Worm (Caenorhabditis elegans) whole organism, late embryonic: Measurements from ENCODE around the gene inx-5.

ENCODE experiments used
- F13H6.1 ChIP-seq: sonication (generic microtip); optimal IDR thresholded peaks from 2 replicates; lab custom pipeline; 2016; ENCODE audit warnings: missing genetic modification characterization, missing compliant biosample characterization
- ceh-34 ChIP-seq: sonication (generic microtip); optimal IDR thresholded peaks from 2 replicates; lab custom pipeline; 2016; ENCODE audit warnings: mild to moderate bottlenecking, missing genetic modification characterization, missing compliant biosample characterization
- ceh-9 ChIP-seq: sonication (generic microtip); optimal IDR thresholded peaks from 2 replicates; lab custom pipeline; 2016; ENCODE audit warnings: mild to moderate bottlenecking, missing genetic modification characterization, inconsistent platforms, missing compliant biosample characterization
- elt-2 ChIP-seq: sonication (generic microtip); optimal IDR thresholded peaks from 2 replicates; lab custom pipeline; 2016; ENCODE audit warnings: missing genetic modification reagents, missing genetic modification characterization, missing compliant biosample characterization
- ets-4 ChIP-seq: sonication (generic microtip); optimal IDR thresholded peaks from 2 replicates; lab custom pipeline; 2016; ENCODE audit warnings: missing genetic modification characterization, missing compliant biosample characterization
- fkh-10 ChIP-seq: fragments of 150-350 bp; optimal IDR thresholded peaks from 2 replicates; lab custom pipeline; 2014; ENCODE audit warnings: missing biosample characterization, missing genetic modification reagents, missing genetic modification characterization
- hlh-6 ChIP-seq: sonication (generic microtip); optimal IDR thresholded peaks from 2 replicates; lab custom pipeline; 2016; ENCODE audit warnings: missing genotype, missing genetic modification characterization, missing compliant biosample characterization

ce11 chrX:8252293-8252692 lies 49.9 kb downstream of the inx-5 start, which contains the start of gene M60.6:
- TF ChIP-seq ceh-34 (tag; lab: Kevin White, UChicago) (no peak), hlh-6 (tag; lab: Kevin White, UChicago) (no peak), fkh-10 (no peak), ets-4 (no peak), F13H6.1 (tag; lab: Kevin White, UChicago) (peak; percentile 25), ceh-9 (no peak), elt-2 (tag; lab: Kevin White, UChicago) (no peak)
